Worm (Caenorhabditis elegans) whole organism, young adult: ENCODE results near the gene sra-30.
"Not testable (repeated sequence)": the region's sequence is repeated elsewhere in the genome, so short reads cannot be mapped to it uniquely, and the experiment has no call there.

ENCODE experiments used
- F57C9.4 ChIP-seq: sonication (generic microtip); optimal IDR thresholded peaks from 2 replicates; lab custom pipeline; 2017; ENCODE audit warnings: mild to moderate bottlenecking, missing genetic modification characterization, missing compliant biosample characterization
- ama-1 ChIP-seq, 3 experiments: fragments of 150-350 bp in 1 of 3; sonication (generic microtip) in 2 of 3; optimal IDR thresholded peaks; 2 replicates each; lab custom pipeline; 2014 to 2018; ENCODE audit warnings: missing biosample characterization in 2 of 3, missing genetic modification characterization in 2 of 3, missing genetic modification reagents in 2 of 3
- ekl-4 ChIP-seq: fragments of 200-800 bp; sonication (Bioruptor generic); IDR thresholded peaks from 2 replicates; pipeline ENCODE4 v1.3.6; 2022; ENCODE audit warnings: missing genetic modification reagents, missing genetic modification characterization, missing compliant biosample characterization
- lin-54 ChIP-seq: fragments of 200-800 bp; sonication (Bioruptor generic); optimal IDR thresholded peaks from 2 replicates; lab custom pipeline; 2018; ENCODE audit warnings: mild to moderate bottlenecking, missing genetic modification characterization, missing compliant biosample characterization
- pha-4 ChIP-seq: fragments of 150-350 bp; sonication (generic microtip); optimal IDR thresholded peaks from 2 replicates; lab custom pipeline; 2014; ENCODE audit warnings: missing biosample characterization, missing genetic modification reagents, missing genetic modification characterization
- sptf-2 ChIP-seq: fragments of 200-800 bp; sonication (Bioruptor generic); optimal IDR thresholded peaks from 2 replicates; lab custom pipeline; 2018; ENCODE audit warnings: mild to moderate bottlenecking, missing genetic modification characterization, missing compliant biosample characterization
- zfh-2 ChIP-seq: fragments of 200-800 bp; sonication (Bioruptor generic); conservative IDR thresholded peaks from 2 replicates; pipeline ENCODE4 v1.3.6; 2022; ENCODE audit warnings: missing genetic modification reagents, missing genetic modification characterization, missing compliant biosample characterization
- zim-3 ChIP-seq: sonication (generic microtip); optimal IDR thresholded peaks from 2 replicates; lab custom pipeline; 2017; ENCODE audit warnings: mild to moderate bottlenecking, missing genetic modification characterization, moderate library complexity, missing compliant biosample characterization

- not testable (repeated sequence) for TF ChIP-seq ekl-4 (GFP tag; lab: Robert Waterston, UW); ama-1 (optimal IDR thresholded peaks at IDR 0.05; lab: Kevin White, UChicago); ama-1 (GFP tag; optimal IDR thresholded peaks at IDR 0.05; lab: Kevin White, UChicago); zim-3 (tag; lab: Kevin White, UChicago); zfh-2 (GFP tag; lab: Robert Waterston, UW); sptf-2 (GFP tag; lab: Kevin White, UChicago); lin-54 (GFP tag; lab: Kevin White, UChicago); F57C9.4 (tag; lab: Kevin White, UChicago); pha-4
Measured at ce11 chrIV:15188298-15188883, 14.4 kb downstream of the sra-30 start.
